Worm (Caenorhabditis elegans) whole organism, early embryonic: ENCODE results near the gene C45H4.21.

Source experiments
- B0310.2 ChIP-seq: sonication (generic microtip); optimal IDR thresholded peaks from 2 replicates; lab custom pipeline; 2016; ENCODE audit warnings: mild to moderate bottlenecking, missing genetic modification characterization, missing compliant biosample characterization
- F13C5.2 ChIP-seq: sonication (generic microtip); optimal IDR thresholded peaks from 2 replicates; lab custom pipeline; 2017; ENCODE audit warnings: mild to moderate bottlenecking, missing genetic modification characterization, inconsistent platforms, missing compliant biosample characterization
- aly-1 ChIP-seq: sonication (generic microtip); optimal IDR thresholded peaks from 2 replicates; lab custom pipeline; 2016; ENCODE audit warnings: missing genetic modification characterization, missing compliant biosample characterization
- ama-1 ChIP-seq: fragments of 150-350 bp; optimal IDR thresholded peaks from 2 replicates; lab custom pipeline; 2014
- ceh-13 ChIP-seq: fragments of 200-800 bp; sonication (Bioruptor generic); optimal IDR thresholded peaks from 2 replicates; lab custom pipeline; 2018; ENCODE audit warnings: mild to moderate bottlenecking, missing genetic modification characterization, missing compliant biosample characterization
- ceh-36 ChIP-seq: sonication (generic microtip); optimal IDR thresholded peaks from 2 replicates; lab custom pipeline; 2016; ENCODE audit warnings: missing genetic modification characterization, inconsistent platforms, missing compliant biosample characterization
- ets-7 ChIP-seq: sonication (generic microtip); optimal IDR thresholded peaks from 2 replicates; lab custom pipeline; 2016; ENCODE audit warnings: missing genotype, missing genetic modification characterization, missing compliant biosample characterization
- flt-1 ChIP-seq: fragments of 200-800 bp; sonication (Bioruptor generic); IDR thresholded peaks from 2 replicates; pipeline ENCODE4 v1.3.6; 2022; ENCODE audit warnings: missing genetic modification characterization, missing compliant biosample characterization
- hmbx-1 ChIP-seq: sonication (generic microtip); optimal IDR thresholded peaks from 2 replicates; lab custom pipeline; 2016; ENCODE audit warnings: mild to moderate bottlenecking, missing genetic modification characterization, missing compliant biosample characterization
- hmg-4 ChIP-seq: fragments of 200-800 bp; sonication (Bioruptor generic); optimal IDR thresholded peaks from 2 replicates; lab custom pipeline; 2018; ENCODE audit warnings: mild to moderate bottlenecking, missing genetic modification characterization, missing compliant biosample characterization
- hnd-1 ChIP-seq: sonication (generic microtip); optimal IDR thresholded peaks from 2 replicates; lab custom pipeline; 2016; ENCODE audit warnings: missing genetic modification characterization, missing compliant biosample characterization
- pes-1 ChIP-seq: fragments of 200-800 bp; sonication (Bioruptor generic); IDR thresholded peaks from 2 replicates; pipeline ENCODE4 v1.3.6; 2022; ENCODE audit warnings: missing genetic modification reagents, missing genetic modification characterization, missing compliant biosample characterization
- scrt-1 ChIP-seq: fragments of 200-800 bp; sonication (Bioruptor generic); IDR thresholded peaks from 2 replicates; pipeline ENCODE4 v1.3.6; 2022; ENCODE audit warnings: missing genetic modification characterization, missing compliant biosample characterization
- sea-1 ChIP-seq: fragments of 200-800 bp; sonication (Bioruptor generic); conservative IDR thresholded peaks from 2 replicates; pipeline ENCODE4 v1.3.6; 2022; ENCODE audit warnings: missing genetic modification characterization, missing compliant biosample characterization
- tbx-11 ChIP-seq: fragments of 200-800 bp; sonication (Bioruptor generic); IDR thresholded peaks from 2 replicates; pipeline ENCODE4 v1.3.6; 2022; ENCODE audit warnings: missing genetic modification characterization, missing compliant biosample characterization
- tbx-37 ChIP-seq: fragments of 200-800 bp; sonication (Bioruptor generic); conservative IDR thresholded peaks from 2 replicates; pipeline ENCODE4 v1.3.6; 2022; ENCODE audit warnings: missing genetic modification reagents, missing genetic modification characterization, missing compliant biosample characterization
- tra-4 ChIP-seq: sonication (generic microtip); optimal IDR thresholded peaks from 2 replicates; lab custom pipeline; 2017; ENCODE audit warnings: missing genetic modification characterization, missing compliant biosample characterization

The C45H4.21 gene

DNA sequence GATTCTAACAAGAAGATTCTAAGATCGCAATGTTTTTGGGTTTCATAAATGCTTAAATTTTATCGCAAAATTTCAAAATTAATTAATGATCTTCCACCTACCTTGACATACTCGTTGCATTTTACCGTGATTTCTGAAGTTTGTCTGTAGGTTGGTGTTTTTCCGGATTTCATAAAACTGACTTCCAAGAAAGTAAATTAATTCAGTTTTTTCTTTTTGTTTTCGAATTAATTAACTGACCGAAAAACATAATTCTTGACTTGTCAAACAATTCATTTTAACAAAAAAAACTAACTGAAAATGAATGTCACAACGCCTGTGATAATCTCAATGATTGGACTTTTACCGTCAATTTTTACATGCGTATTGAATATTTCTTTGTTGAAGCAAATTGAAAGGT lies 32.4 kb upstream of the C45H4.21 start, which contains the start of gene srbc-16:
Gene srbc-16, plus strand, starts transcription at position 301 of the 400 bp plus-strand sequence.
- TF ChIP-seq ama-1 (lab: Kevin White, UChicago): no peak
- no peak for TF ChIP-seq F13C5.2
- no peak for TF ChIP-seq tbx-11 (GFP tag; lab: Robert Waterston, UW)
- TF ChIP-seq pes-1 (GFP tag; lab: Robert Waterston, UW): no peak
- no peak for TF ChIP-seq tra-4 (tag; lab: Kevin White, UChicago)
- no peak for TF ChIP-seq B0310.2 (tag; lab: Kevin White, UChicago)
- TF ChIP-seq ceh-36 (tag; lab: Kevin White, UChicago): no peak
- no peak for TF ChIP-seq hnd-1
- TF ChIP-seq tbx-37 (GFP tag; lab: Robert Waterston, UW): no peak
- no peak for TF ChIP-seq aly-1 (tag; lab: Kevin White, UChicago)

DNA sequence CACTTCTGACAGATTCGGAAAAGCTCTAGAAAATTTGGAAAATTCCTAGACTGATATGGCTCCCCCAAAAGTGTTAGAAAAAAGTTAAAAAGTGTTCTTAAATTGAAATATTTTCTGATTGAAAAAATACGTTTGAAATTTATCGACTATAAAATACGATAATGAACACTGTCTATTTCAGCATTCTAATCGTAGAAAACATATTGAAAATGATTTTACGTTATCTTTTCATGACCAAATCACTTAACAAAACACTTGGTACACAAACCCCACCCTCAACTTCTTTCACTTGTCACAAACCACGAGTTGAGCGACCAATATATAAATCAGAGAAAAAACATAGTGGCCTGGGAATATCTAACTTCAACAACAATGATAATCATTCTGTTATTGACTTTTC lies 29.9 kb upstream of the C45H4.21 start, which contains the start of gene cyp-33C1:
Gene cyp-33C1, plus strand, starts transcription at position 301 of the 400 bp plus-strand sequence.
- TF ChIP-seq hnd-1 (no peak), sea-1 (GFP tag; lab: Robert Waterston, UW) (no peak), flt-1 (GFP tag; lab: Robert Waterston, UW) (no peak), F13C5.2 (no peak), ets-7 (tag; lab: Kevin White, UChicago) (no peak), B0310.2 (tag; lab: Kevin White, UChicago) (no peak), aly-1 (tag; lab: Kevin White, UChicago) (no peak), scrt-1 (GFP tag; lab: Robert Waterston, UW) (no peak), ceh-36 (tag; lab: Kevin White, UChicago) (no peak), pes-1 (GFP tag; lab: Robert Waterston, UW) (no peak), tbx-11 (GFP tag; lab: Robert Waterston, UW) (no peak), tbx-37 (GFP tag; lab: Robert Waterston, UW) (no peak), hmg-4 (GFP tag; lab: Kevin White, UChicago) (no peak), tra-4 (tag; lab: Kevin White, UChicago) (no peak), ceh-13 (GFP tag; lab: Kevin White, UChicago) (no peak), ama-1 (lab: Kevin White, UChicago) (no peak), hmbx-1 (no peak)

DNA sequence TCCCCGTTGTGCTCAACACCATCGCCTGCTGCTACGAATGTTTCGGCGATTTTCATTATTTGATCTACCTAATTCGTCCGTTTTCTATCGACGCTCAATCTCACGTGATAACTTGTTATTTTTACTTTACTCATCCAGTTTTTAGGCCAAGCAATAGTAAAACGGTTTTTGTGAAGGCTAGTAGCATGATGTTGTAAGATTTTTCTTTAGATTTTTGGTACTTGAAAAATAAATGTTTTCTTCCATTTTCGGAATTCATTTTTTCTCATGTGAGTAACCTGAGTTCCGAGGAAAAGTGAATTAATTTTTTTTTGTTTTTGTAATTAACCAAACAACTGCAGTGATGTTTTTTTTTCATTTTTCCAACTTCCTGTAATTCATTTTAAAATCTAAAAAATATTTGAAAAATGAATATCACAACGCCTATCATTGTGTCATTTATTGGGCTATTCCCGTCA lies 28.0 kb upstream of the C45H4.21 start, which contains the start of gene srbc-17:
Gene srbc-17, plus strand, starts transcription at position 408 of the 458 bp plus-strand sequence.
- no peak for TF ChIP-seq tbx-11 (GFP tag; lab: Robert Waterston, UW)
- no peak for TF ChIP-seq aly-1 (tag; lab: Kevin White, UChicago)
- no peak for TF ChIP-seq flt-1 (GFP tag; lab: Robert Waterston, UW)
- TF ChIP-seq tra-4 (tag; lab: Kevin White, UChicago): no peak
- TF ChIP-seq ama-1 (lab: Kevin White, UChicago): no peak
- no peak for TF ChIP-seq ets-7 (tag; lab: Kevin White, UChicago)
- TF ChIP-seq sea-1 (GFP tag; lab: Robert Waterston, UW): no peak

DNA sequence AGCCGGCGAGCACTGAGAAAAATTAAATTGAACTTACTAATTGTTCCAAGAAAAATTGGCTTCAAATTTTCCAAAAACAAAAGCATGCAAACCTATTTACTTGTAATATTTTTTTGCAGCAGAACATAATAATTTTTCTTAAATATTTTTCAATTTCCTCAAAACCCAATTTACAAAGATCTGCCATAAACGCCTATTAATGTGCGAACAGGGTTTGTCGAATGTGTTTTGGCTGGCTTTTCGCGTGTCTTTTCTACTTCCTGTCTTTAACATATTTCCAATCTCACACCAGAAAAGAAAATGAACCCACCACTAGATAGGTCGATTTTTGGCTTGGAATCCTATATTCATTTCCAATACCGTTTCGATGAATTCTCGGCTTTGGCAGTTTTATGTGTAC lies 25.9 kb upstream of the C45H4.21 start, which contains the start of gene C45H4.18:
Gene C45H4.18, plus strand, starts transcription at position 301 of the 400 bp plus-strand sequence.
- TF ChIP-seq sea-1 (GFP tag; lab: Robert Waterston, UW): no peak
- TF ChIP-seq scrt-1 (GFP tag; lab: Robert Waterston, UW): no peak
- no peak for TF ChIP-seq hnd-1
- TF ChIP-seq flt-1 (GFP tag; lab: Robert Waterston, UW): no peak
- TF ChIP-seq pes-1 (GFP tag; lab: Robert Waterston, UW): no peak
- TF ChIP-seq aly-1 (tag; lab: Kevin White, UChicago): no peak

DNA sequence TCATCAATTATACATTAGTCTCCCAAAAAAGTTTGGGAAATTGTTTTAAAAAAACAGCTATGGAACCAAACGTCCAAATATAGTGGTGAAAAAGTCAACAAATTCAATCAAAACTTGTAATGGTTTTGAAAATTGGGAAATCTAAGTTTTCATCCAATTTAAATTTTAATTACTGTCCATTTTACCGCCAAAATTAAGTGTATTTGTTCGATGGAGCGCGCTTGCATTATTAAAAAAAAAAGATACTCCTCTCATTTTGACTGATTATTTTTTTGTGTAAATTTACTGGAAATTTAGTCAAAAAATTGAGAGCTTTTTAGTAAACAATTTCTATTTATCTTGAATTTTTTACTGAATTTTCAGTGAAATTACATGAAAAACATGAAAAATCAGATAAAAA lies 25.1 kb upstream of the C45H4.21 start:
- TF ChIP-seq aly-1 (tag; lab: Kevin White, UChicago): no peak
- TF ChIP-seq B0310.2 (tag; lab: Kevin White, UChicago): no peak
- no peak for TF ChIP-seq tra-4 (tag; lab: Kevin White, UChicago)
- no peak for TF ChIP-seq tbx-37 (GFP tag; lab: Robert Waterston, UW)
- no peak for TF ChIP-seq scrt-1 (GFP tag; lab: Robert Waterston, UW)
- no peak for TF ChIP-seq sea-1 (GFP tag; lab: Robert Waterston, UW)
- no peak for TF ChIP-seq hnd-1

DNA sequence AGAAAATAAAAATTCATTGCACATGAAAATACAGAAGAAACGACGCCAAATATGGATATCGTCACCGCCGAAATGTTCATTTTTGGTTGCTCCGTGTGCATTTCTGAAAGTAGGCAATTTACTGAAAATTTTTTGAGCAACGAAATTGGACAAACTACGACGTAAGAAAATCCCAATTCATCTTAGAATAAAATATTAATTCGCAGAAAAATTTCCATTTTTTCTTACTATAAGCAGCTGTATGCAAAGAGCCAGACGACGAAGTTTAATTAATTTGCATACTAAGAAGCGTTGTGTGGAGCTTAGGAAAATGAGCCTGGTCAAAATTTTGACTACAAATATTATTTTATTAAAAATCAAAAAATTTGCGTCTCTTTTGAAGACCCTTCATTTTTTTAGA lies 17.3 kb upstream of the C45H4.21 start, which contains the start of gene srbc-19:
Gene srbc-19, minus strand, starts transcription at position 101 of the 400 bp plus-strand sequence.
- TF ChIP-seq tbx-11 (GFP tag; lab: Robert Waterston, UW) (no peak), hnd-1 (no peak), pes-1 (GFP tag; lab: Robert Waterston, UW) (no peak), scrt-1 (GFP tag; lab: Robert Waterston, UW) (no peak), hmg-4 (GFP tag; lab: Kevin White, UChicago) (no peak), ceh-36 (tag; lab: Kevin White, UChicago) (no peak), B0310.2 (tag; lab: Kevin White, UChicago) (no peak), aly-1 (tag; lab: Kevin White, UChicago) (no peak), hmbx-1 (no peak), tra-4 (tag; lab: Kevin White, UChicago) (no peak), ets-7 (tag; lab: Kevin White, UChicago) (no peak), F13C5.2 (no peak), flt-1 (GFP tag; lab: Robert Waterston, UW) (no peak), ceh-13 (GFP tag; lab: Kevin White, UChicago) (no peak), sea-1 (GFP tag; lab: Robert Waterston, UW) (no peak), tbx-37 (GFP tag; lab: Robert Waterston, UW) (no peak), ama-1 (lab: Kevin White, UChicago) (no peak)

DNA sequence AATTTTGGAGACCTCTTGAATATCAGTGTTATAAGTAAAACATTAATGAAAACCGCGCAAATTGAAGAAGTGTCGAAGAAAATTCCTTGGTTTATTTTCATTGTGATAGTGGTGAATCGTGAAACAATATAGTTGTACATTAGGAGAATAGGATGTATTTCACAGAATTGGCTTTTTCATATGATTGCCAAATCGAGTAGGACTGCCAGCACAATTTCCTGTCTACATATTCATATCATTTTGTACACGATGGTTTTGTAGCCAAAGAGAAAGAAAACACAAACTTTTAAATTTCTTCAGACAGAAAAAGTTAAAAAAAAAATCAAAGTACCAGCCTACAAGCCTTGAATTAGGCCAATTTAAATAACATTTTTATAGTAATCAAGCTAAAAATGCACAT lies 14.4 kb upstream of the C45H4.21 start, which contains the start of gene str-255:
Gene str-255, minus strand, starts transcription at position 101 of the 400 bp plus-strand sequence.
- TF ChIP-seq ceh-36 (tag; lab: Kevin White, UChicago) (no peak), tbx-37 (GFP tag; lab: Robert Waterston, UW) (no peak), pes-1 (GFP tag; lab: Robert Waterston, UW) (no peak), hnd-1 (no peak), B0310.2 (tag; lab: Kevin White, UChicago) (no peak), aly-1 (tag; lab: Kevin White, UChicago) (no peak), ama-1 (lab: Kevin White, UChicago) (no peak), ets-7 (tag; lab: Kevin White, UChicago) (no peak), scrt-1 (GFP tag; lab: Robert Waterston, UW) (no peak)
